Worm (Caenorhabditis elegans) whole organism, L4 larva: ENCODE measurements around the gene R04F11.2.

Experiments used
- F49E8.2 ChIP-seq: sonication (generic microtip); optimal IDR thresholded peaks from 2 replicates; lab custom pipeline; 2016; ENCODE audit warnings: missing compliant biosample characterization, mild to moderate bottlenecking, missing genetic modification characterization, borderline replicate concordance
- R02D3.7 ChIP-seq: fragments of 150-350 bp; sonication (generic microtip); optimal IDR thresholded peaks from 3 replicates; lab custom pipeline; 2014; ENCODE audit warnings: missing biosample characterization, missing genetic modification characterization
- T26A8.4 ChIP-seq: fragments of 200-800 bp; sonication (Bioruptor generic); IDR thresholded peaks from 2 replicates; pipeline ENCODE4 v1.3.6; 2022; ENCODE audit warnings: missing genetic modification characterization, missing compliant biosample characterization
- Y105C5A.15 ChIP-seq: fragments of 200-800 bp; sonication (Bioruptor generic); IDR thresholded peaks from 2 replicates; pipeline ENCODE4 v1.3.6; 2022; ENCODE audit warnings: missing genetic modification characterization, missing compliant biosample characterization
- Y48G9A.11 ChIP-seq: fragments of 200-800 bp; sonication (Bioruptor generic); IDR thresholded peaks from 2 replicates; pipeline ENCODE4 v1.3.6; 2022; ENCODE audit warnings: missing genetic modification reagents, missing genetic modification characterization, missing compliant biosample characterization
- Y5F2A.4 ChIP-seq: fragments of 200-800 bp; sonication (Bioruptor generic); optimal IDR thresholded peaks from 2 replicates; lab custom pipeline; 2018; ENCODE audit warnings: mild to moderate bottlenecking, missing genetic modification characterization, missing compliant biosample characterization
- Y75B8A.6 ChIP-seq: fragments of 200-800 bp; sonication (Bioruptor generic); IDR thresholded peaks from 2 replicates; pipeline ENCODE4 v1.3.6; 2022; ENCODE audit warnings: missing genetic modification reagents, missing genetic modification characterization, missing compliant biosample characterization
- ZK337.2 ChIP-seq: fragments of 200-800 bp; sonication (Bioruptor generic); IDR thresholded peaks from 2 replicates; pipeline ENCODE4 v1.3.6; 2022; ENCODE audit warnings: missing genetic modification reagents, missing genetic modification characterization, missing compliant biosample characterization
- aly-2 ChIP-seq: sonication (generic microtip); optimal IDR thresholded peaks from 2 replicates; lab custom pipeline; 2018; ENCODE audit warnings: missing biosample characterization, missing genetic modification characterization
- ceh-28 ChIP-seq: fragments of 150-350 bp; optimal IDR thresholded peaks from 2 replicates; lab custom pipeline; 2014; ENCODE audit warnings: missing biosample characterization, missing genetic modification reagents, missing genetic modification characterization
- ceh-62 ChIP-seq: sonication (generic microtip); optimal IDR thresholded peaks from 2 replicates; lab custom pipeline; 2017; ENCODE audit warnings: missing biosample characterization, missing genetic modification characterization
- ceh-82 ChIP-seq: sonication (generic microtip); optimal IDR thresholded peaks from 2 replicates; lab custom pipeline; 2017; ENCODE audit warnings: missing biosample characterization, missing genetic modification characterization
- ctbp-1 ChIP-seq: fragments of 200-800 bp; sonication (Bioruptor generic); IDR thresholded peaks from 2 replicates; pipeline ENCODE4 v1.3.6; 2022; ENCODE audit warnings: missing genetic modification reagents, missing genetic modification characterization, missing compliant biosample characterization
- daf-16 ChIP-seq, 3 experiments: sonication (generic microtip); optimal IDR thresholded peaks; 2 replicates each; lab custom pipeline; 2016 to 2017; ENCODE audit warnings: missing genetic modification characterization in 3 of 3, missing genetic modification reagents in 3 of 3, mild to moderate bottlenecking in 2 of 3, missing compliant biosample characterization in 2 of 3, missing biosample characterization in 1 of 3, moderate library complexity in 1 of 3
- dmd-8 ChIP-seq: fragments of 200-800 bp; sonication (Bioruptor generic); IDR thresholded peaks from 2 replicates; pipeline ENCODE4 v1.3.6; 2022; ENCODE audit warnings: missing genetic modification characterization, missing compliant biosample characterization
- duxl-1 ChIP-seq: sonication (generic microtip); optimal IDR thresholded peaks from 2 replicates; lab custom pipeline; 2016; ENCODE audit warnings: mild to moderate bottlenecking, missing genetic modification characterization, moderate library complexity, missing compliant biosample characterization; ENCODE audit not compliant: poor library complexity
- dve-1 ChIP-seq: sonication (generic microtip); optimal IDR thresholded peaks from 2 replicates; lab custom pipeline; 2017; ENCODE audit warnings: antibody characterized with exemption, mild to moderate bottlenecking, missing genetic modification characterization, missing compliant biosample characterization; ENCODE audit not compliant: insufficient read depth
- fos-1 ChIP-seq: fragments of 150-350 bp; optimal IDR thresholded peaks from 2 replicates; lab custom pipeline; 2014; ENCODE audit warnings: missing biosample characterization, missing genetic modification characterization
- gei-8 ChIP-seq: fragments of 200-800 bp; sonication (Bioruptor generic); optimal IDR thresholded peaks from 2 replicates; lab custom pipeline; 2018; ENCODE audit warnings: mild to moderate bottlenecking, missing genetic modification characterization, missing compliant biosample characterization
- hif-1 ChIP-seq, 2 experiments: sonication (generic microtip); optimal IDR thresholded peaks; 2 replicates each; lab custom pipeline; 2016 to 2017; ENCODE audit warnings: missing compliant biosample characterization in 2 of 2, missing genetic modification characterization in 2 of 2, missing genetic modification reagents in 2 of 2, missing genotype in 2 of 2, mild to moderate bottlenecking in 1 of 2
- jun-1 ChIP-seq: fragments of 150-350 bp; optimal IDR thresholded peaks from 2 replicates; lab custom pipeline; 2014; ENCODE audit warnings: missing biosample characterization, missing genetic modification reagents, missing genetic modification characterization
- lim-7 ChIP-seq: fragments of 200-800 bp; sonication (Bioruptor generic); IDR thresholded peaks from 2 replicates; pipeline ENCODE4 v1.3.6; 2022; ENCODE audit warnings: missing genetic modification characterization, missing compliant biosample characterization
- lin-13 ChIP-seq: fragments of 150-350 bp; optimal IDR thresholded peaks from 2 replicates; lab custom pipeline; 2014; ENCODE audit warnings: missing biosample characterization, missing genetic modification reagents, missing genetic modification characterization
- lin-39 ChIP-seq: fragments of 150-350 bp; optimal IDR thresholded peaks from 2 replicates; lab custom pipeline; 2014; ENCODE audit warnings: missing biosample characterization, missing genetic modification reagents, missing genetic modification characterization
- madf-5 ChIP-seq, 2 experiments: fragments of 200-800 bp; sonication (Bioruptor generic); IDR thresholded peaks; 2 replicates each; pipeline ENCODE4 v1.3.6; 2022; ENCODE audit warnings: missing compliant biosample characterization in 2 of 2, missing genetic modification characterization in 2 of 2
- madf-9 ChIP-seq: fragments of 200-800 bp; sonication (Bioruptor generic); conservative IDR thresholded peaks from 2 replicates; pipeline ENCODE4 v1.3.6; 2022; ENCODE audit warnings: missing genetic modification reagents, missing genetic modification characterization, missing compliant biosample characterization
- mdl-1 ChIP-seq, 2 experiments: fragments of 150-350 bp in 1 of 2; sonication (generic microtip) in 1 of 2; optimal IDR thresholded peaks; 2 replicates each; lab custom pipeline; 2014 to 2017; ENCODE audit warnings: missing biosample characterization in 2 of 2, missing genetic modification characterization in 2 of 2
- mep-1 ChIP-seq: fragments of 150-350 bp; sonication (generic microtip); optimal IDR thresholded peaks from 3 replicates; lab custom pipeline; 2014; ENCODE audit warnings: missing biosample characterization, missing genetic modification characterization
- nhr-11 ChIP-seq: fragments of 150-350 bp; optimal IDR thresholded peaks from 2 replicates; lab custom pipeline; 2014; ENCODE audit warnings: missing biosample characterization, missing genetic modification characterization
- nhr-111 ChIP-seq: fragments of 200-800 bp; sonication (Bioruptor generic); optimal IDR thresholded peaks from 2 replicates; lab custom pipeline; 2018; ENCODE audit warnings: mild to moderate bottlenecking, missing genetic modification characterization, missing compliant biosample characterization
- nhr-237 ChIP-seq: sonication (generic microtip); optimal IDR thresholded peaks from 2 replicates; lab custom pipeline; 2017; ENCODE audit warnings: missing biosample characterization, missing genetic modification characterization
- nhr-41 ChIP-seq: fragments of 200-800 bp; sonication (Bioruptor generic); IDR thresholded peaks from 2 replicates; pipeline ENCODE4 v1.3.6; 2022; ENCODE audit warnings: missing genetic modification reagents, missing genetic modification characterization, missing compliant biosample characterization
- nhr-42 ChIP-seq: fragments of 200-800 bp; sonication (Bioruptor generic); IDR thresholded peaks from 2 replicates; pipeline ENCODE4 v1.3.6; 2022; ENCODE audit warnings: missing genetic modification characterization, missing compliant biosample characterization
- nhr-6 ChIP-seq: fragments of 150-350 bp; optimal IDR thresholded peaks from 2 replicates; lab custom pipeline; 2014; ENCODE audit warnings: missing biosample characterization, missing genetic modification characterization
- nhr-76 ChIP-seq: fragments of 150-350 bp; optimal IDR thresholded peaks from 2 replicates; lab custom pipeline; 2014; ENCODE audit warnings: missing biosample characterization, missing genetic modification characterization
- pha-4 ChIP-seq, 2 experiments: fragments of 150-350 bp in 1 of 2; fragments of 200-800 bp in 1 of 2; sonication (Bioruptor generic) in 1 of 2; IDR thresholded peaks in 1 of 2; optimal IDR thresholded peaks in 1 of 2; 2 replicates each; pipeline versions ENCODE4 v1.3.6 to Lab custom; 2014 to 2022; ENCODE audit warnings: missing genetic modification characterization in 2 of 2, missing genetic modification reagents in 2 of 2, missing biosample characterization in 1 of 2, missing compliant biosample characterization in 1 of 2
- pqm-1 ChIP-seq: sonication (generic microtip); optimal IDR thresholded peaks from 2 replicates; lab custom pipeline; 2017; ENCODE audit warnings: missing biosample characterization, missing genetic modification characterization
- rbr-2 ChIP-seq: sonication (generic microtip); optimal IDR thresholded peaks from 2 replicates; lab custom pipeline; 2016; ENCODE audit warnings: missing genotype, missing genetic modification characterization, missing compliant biosample characterization
- sdz-12 ChIP-seq: fragments of 200-800 bp; sonication (Bioruptor generic); optimal IDR thresholded peaks from 2 replicates; lab custom pipeline; 2018; ENCODE audit warnings: mild to moderate bottlenecking, missing genetic modification characterization, missing compliant biosample characterization
- snpc-1.2 ChIP-seq: fragments of 200-800 bp; sonication (Bioruptor generic); IDR thresholded peaks from 2 replicates; pipeline ENCODE4 v1.3.6; 2022; ENCODE audit warnings: missing genetic modification reagents, missing genetic modification characterization, missing compliant biosample characterization
- tag-97 ChIP-seq: fragments of 200-800 bp; sonication (Bioruptor generic); IDR thresholded peaks from 2 replicates; pipeline ENCODE4 v1.3.6; 2022; ENCODE audit warnings: missing genetic modification characterization, missing compliant biosample characterization
- tra-1 ChIP-seq: fragments of 200-800 bp; sonication (Bioruptor generic); IDR thresholded peaks from 2 replicates; pipeline ENCODE4 v1.3.6; 2022; ENCODE audit warnings: missing genetic modification reagents, missing genetic modification characterization, missing compliant biosample characterization
- unc-130 ChIP-seq: sonication (generic microtip); optimal IDR thresholded peaks from 2 replicates; lab custom pipeline; 2016; ENCODE audit warnings: missing genetic modification reagents, missing genetic modification characterization, missing compliant biosample characterization
- unc-62 ChIP-seq, 3 experiments: fragments of 150-350 bp in 1 of 3; sonication (generic microtip); optimal IDR thresholded peaks in 2 of 3; peaks in 1 of 3; 1 replicate in 1 of 3; 2 replicates in 2 of 3; lab custom pipeline; 2014 to 2017; ENCODE audit warnings: missing biosample characterization in 3 of 3, missing genetic modification characterization in 3 of 3, missing genetic modification reagents in 3 of 3, missing genotype in 1 of 3
- zfp-2 ChIP-seq: sonication (generic microtip); optimal IDR thresholded peaks from 2 replicates; lab custom pipeline; 2016; ENCODE audit warnings: mild to moderate bottlenecking, missing genetic modification characterization, missing compliant biosample characterization
- zfp-3 ChIP-seq: fragments of 200-800 bp; sonication (Bioruptor generic); conservative IDR thresholded peaks from 2 replicates; pipeline ENCODE4 v1.3.6; 2022; ENCODE audit warnings: missing genetic modification reagents, missing genetic modification characterization, missing compliant biosample characterization
- zip-11 ChIP-seq: fragments of 200-800 bp; sonication (Bioruptor generic); IDR thresholded peaks from 2 replicates; pipeline ENCODE4 v1.3.6; 2022; ENCODE audit warnings: missing genetic modification characterization, missing compliant biosample characterization
- zip-2 ChIP-seq: fragments of 150-350 bp; optimal IDR thresholded peaks from 2 replicates; lab custom pipeline; 2014; ENCODE audit warnings: missing biosample characterization, missing genetic modification characterization
- ztf-11 ChIP-seq: fragments of 150-350 bp; optimal IDR thresholded peaks from 2 replicates; lab custom pipeline; 2014; ENCODE audit warnings: missing biosample characterization, missing genetic modification characterization

The R04F11.2 gene

DNA sequence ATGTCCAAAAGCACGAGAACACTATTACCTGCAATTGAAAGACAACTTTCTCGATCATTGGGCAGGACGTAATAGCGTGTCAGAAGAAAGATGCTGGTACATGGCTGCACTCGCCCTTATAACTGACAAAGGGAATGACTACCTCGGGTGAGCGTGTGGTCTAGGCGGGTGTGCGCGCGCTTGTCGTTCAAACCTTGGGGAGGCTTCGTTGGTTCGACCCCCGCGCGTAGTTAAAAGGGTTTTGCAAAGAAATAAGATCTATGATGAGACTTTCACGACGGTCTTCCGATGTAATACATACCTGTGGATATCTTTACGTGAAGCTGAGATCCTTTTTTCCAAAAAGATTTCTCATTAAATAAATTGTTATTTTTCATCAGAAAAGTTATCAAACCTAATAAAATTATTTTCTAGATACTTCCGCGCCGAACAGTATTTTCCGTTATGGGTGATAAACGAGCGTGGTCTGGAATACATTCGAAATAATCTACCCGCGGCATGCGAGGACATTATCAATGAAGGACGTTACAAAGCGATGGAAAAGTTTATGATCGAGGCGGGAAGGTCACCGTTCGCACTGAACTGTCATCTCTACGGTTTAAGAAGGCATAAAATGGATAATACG is 14.6 kb upstream of the R04F11.2 start (continued):
- no peak for TF ChIP-seq lin-39
- peak; percentile 96 for TF ChIP-seq Y75B8A.6 (GFP tag; lab: Robert Waterston, UW)
- TF ChIP-seq R02D3.7 (tag; lab: Kevin White, UChicago), result peak; percentile 35
- TF ChIP-seq zip-2 (tag; lab: Kevin White, UChicago), result peak; percentile 60
- TF ChIP-seq ctbp-1, result peak; percentile 99
- TF ChIP-seq madf-5 (GFP tag; IDR thresholded peaks at IDR 0.05; lab: Robert Waterston, UW), result peak; percentile 100
- TF ChIP-seq Y105C5A.15 (GFP tag; lab: Robert Waterston, UW), result peak; percentile 100
- peak; percentile 98 for TF ChIP-seq sdz-12 (GFP tag; lab: Kevin White, UChicago)
- peak; percentile 100 for TF ChIP-seq dmd-8 (GFP tag; lab: Robert Waterston, UW)
- TF ChIP-seq tag-97, result peak; percentile 93
- no peak for TF ChIP-seq pqm-1 (tag; lab: Kevin White, UChicago)
- TF ChIP-seq mep-1 (tag; lab: Kevin White, UChicago), result peak; percentile 91
- TF ChIP-seq zip-11 (GFP tag; lab: Robert Waterston, UW), result peak; percentile 94
- peak; percentile 97 for TF ChIP-seq snpc-1.2 (GFP tag; lab: Robert Waterston, UW)
- TF ChIP-seq nhr-42 (GFP tag; lab: Robert Waterston, UW), result peak; percentile 96
- peak; percentile 67 for TF ChIP-seq lin-13 (GFP tag; lab: Kevin White, UChicago)
- TF ChIP-seq ZK337.2 (GFP tag; lab: Robert Waterston, UW), result peak; percentile 98
- TF ChIP-seq T26A8.4 (GFP tag; lab: Robert Waterston, UW), result peak; percentile 98
- TF ChIP-seq ceh-62 (tag; lab: Kevin White, UChicago), result no peak
- no peak for TF ChIP-seq fos-1 (tag; lab: Kevin White, UChicago)
- TF ChIP-seq Y5F2A.4 (GFP tag; lab: Kevin White, UChicago), result peak; percentile 98
- no peak for TF ChIP-seq ceh-28 (tag; lab: Kevin White, UChicago)
- peak; percentile 99 for TF ChIP-seq tra-1 (GFP tag; lab: Robert Waterston, UW)
- TF ChIP-seq hif-1 (tag; optimal IDR thresholded peaks at IDR 0.05; lab: Kevin White, UChicago), result peak; percentile 76 to 81
- peak; percentile 91 for TF ChIP-seq nhr-6
- peak; percentile 47 for TF ChIP-seq nhr-11 (tag; lab: Kevin White, UChicago)
- TF ChIP-seq madf-9 (GFP tag; lab: Robert Waterston, UW), result peak; percentile 95
- TF ChIP-seq daf-16 (GFP tag; optimal IDR thresholded peaks at IDR 0.05; lab: Kevin White, UChicago), result peak; percentile 96 to 98
- TF ChIP-seq daf-16 (tag; optimal IDR thresholded peaks at IDR 0.05; lab: Kevin White, UChicago), result peak; percentile 81
- peak; percentile 94 for TF ChIP-seq rbr-2
- TF ChIP-seq ceh-82, result no peak
- peak; percentile 100 for TF ChIP-seq nhr-41 (GFP tag; lab: Robert Waterston, UW)
- peak; percentile 73 for TF ChIP-seq jun-1 (tag; lab: Kevin White, UChicago)
- peak; percentile 83 for TF ChIP-seq unc-130 (GFP tag; lab: Kevin White, UChicago)
- no peak for TF ChIP-seq nhr-76 (tag; lab: Kevin White, UChicago)
- TF ChIP-seq F49E8.2, result peak; percentile 95
- TF ChIP-seq zfp-3 (GFP tag; lab: Robert Waterston, UW), result peak; percentile 94
- TF ChIP-seq zfp-2, result peak; percentile 80
- peak; percentile 96 for TF ChIP-seq Y48G9A.11 (GFP tag; lab: Robert Waterston, UW)
- TF ChIP-seq aly-2 (tag; lab: Kevin White, UChicago), result peak; percentile 94
- peak; percentile 100 for TF ChIP-seq nhr-111 (GFP tag; lab: Kevin White, UChicago)
- TF ChIP-seq unc-62 (GFP tag; optimal IDR thresholded peaks at IDR 0.05 in 1 of 2; lab: Kevin White, UChicago), result peak in 1 of 2 experiments; percentile 86
- TF ChIP-seq unc-62 (tag; optimal IDR thresholded peaks at IDR 0.05; lab: Kevin White, UChicago), result no peak
- TF ChIP-seq nhr-237 (tag; lab: Kevin White, UChicago), result no peak
- peak; percentile 100 for TF ChIP-seq lim-7 (GFP tag; lab: Robert Waterston, UW)
- TF ChIP-seq gei-8 (GFP tag; lab: Kevin White, UChicago), result peak; percentile 99
- TF ChIP-seq mdl-1 (tag; optimal IDR thresholded peaks at IDR 0.05; lab: Kevin White, UChicago), result peak; percentile 13 to 49
- peak; percentile 49 for TF ChIP-seq ztf-11 (tag; lab: Kevin White, UChicago)
- TF ChIP-seq duxl-1 (tag; lab: Kevin White, UChicago), result peak; percentile 97
- TF ChIP-seq dve-1, result peak; percentile 89
- TF ChIP-seq pha-4 (GFP tag; IDR thresholded peaks at IDR 0.05; lab: Robert Waterston, UW), result peak; percentile 99
- TF ChIP-seq pha-4 (tag; optimal IDR thresholded peaks at IDR 0.05; lab: Kevin White, UChicago), result no peak
